Worm (Caenorhabditis elegans) whole organism, young adult: ENCODE data around the gene F12A10.1.

ENCODE experiments used
- F23B12.7 ChIP-seq: sonication (generic microtip); optimal IDR thresholded peaks from 2 replicates; lab custom pipeline; 2017; ENCODE audit warnings: missing genetic modification characterization, mild to moderate bottlenecking, missing compliant biosample characterization, antibody characterized with exemption, moderate library complexity; ENCODE audit not compliant: insufficient read depth
- F33H1.4 ChIP-seq: fragments of 200-800 bp; sonication (Bioruptor generic); IDR thresholded peaks from 2 replicates; pipeline ENCODE4 v1.3.6; 2022; ENCODE audit warnings: missing genetic modification reagents, missing genetic modification characterization, missing compliant biosample characterization
- F39B2.1 ChIP-seq: fragments of 200-800 bp; sonication (Bioruptor generic); IDR thresholded peaks from 2 replicates; pipeline ENCODE4 v1.3.6; 2022; ENCODE audit warnings: missing genetic modification reagents, missing genetic modification characterization, missing compliant biosample characterization
- F49E8.2 ChIP-seq: sonication (generic microtip); optimal IDR thresholded peaks from 3 replicates; lab custom pipeline; 2017; ENCODE audit warnings: missing genetic modification characterization, mild to moderate bottlenecking, missing compliant biosample characterization, antibody characterized with exemption, moderate library complexity; ENCODE audit not compliant: insufficient read depth
- F57A8.1 ChIP-seq: fragments of 200-800 bp; sonication (Bioruptor generic); optimal IDR thresholded peaks from 2 replicates; lab custom pipeline; 2018; ENCODE audit warnings: mild to moderate bottlenecking, missing genetic modification characterization, moderate library complexity, missing compliant biosample characterization
- K11D2.4 ChIP-seq: fragments of 200-800 bp; sonication (Bioruptor generic); IDR thresholded peaks from 2 replicates; pipeline ENCODE4 v1.3.6; 2022; ENCODE audit warnings: missing genetic modification reagents, missing genetic modification characterization, missing compliant biosample characterization
- K12H6.12 ChIP-seq: fragments of 200-800 bp; sonication (Bioruptor generic); optimal IDR thresholded peaks from 2 replicates; lab custom pipeline; 2018; ENCODE audit warnings: mild to moderate bottlenecking, missing genetic modification characterization, missing compliant biosample characterization
- T26A5.8 ChIP-seq: sonication (generic microtip); optimal IDR thresholded peaks from 2 replicates; lab custom pipeline; 2016; ENCODE audit warnings: missing genetic modification characterization, missing compliant biosample characterization
- ZK185.1 ChIP-seq: sonication (generic microtip); optimal IDR thresholded peaks from 2 replicates; lab custom pipeline; 2016; ENCODE audit warnings: mild to moderate bottlenecking, missing genetic modification characterization, missing compliant biosample characterization; ENCODE audit not compliant: poor library complexity, severe bottlenecking
- attf-3 ChIP-seq: fragments of 200-800 bp; sonication (Bioruptor generic); conservative IDR thresholded peaks from 2 replicates; pipeline ENCODE4 v1.3.6; 2022; ENCODE audit warnings: missing genetic modification reagents, missing genetic modification characterization, missing compliant biosample characterization
- attf-5 ChIP-seq: fragments of 200-800 bp; sonication (Bioruptor generic); optimal IDR thresholded peaks from 2 replicates; lab custom pipeline; 2018; ENCODE audit warnings: mild to moderate bottlenecking, missing genetic modification characterization, missing compliant biosample characterization
- attf-6 ChIP-seq: fragments of 200-800 bp; sonication (Bioruptor generic); IDR thresholded peaks from 2 replicates; pipeline ENCODE4 v1.3.6; 2022; ENCODE audit warnings: missing genetic modification reagents, missing genetic modification characterization, missing compliant biosample characterization
- bed-1 ChIP-seq: fragments of 200-800 bp; sonication (Bioruptor generic); IDR thresholded peaks from 2 replicates; pipeline ENCODE4 v1.3.6; 2022; ENCODE audit warnings: missing genetic modification reagents, missing genetic modification characterization, missing compliant biosample characterization
- ccch-3 ChIP-seq: fragments of 200-800 bp; sonication (Bioruptor generic); optimal IDR thresholded peaks from 2 replicates; lab custom pipeline; 2018; ENCODE audit warnings: mild to moderate bottlenecking, missing genetic modification characterization, missing compliant biosample characterization
- ceh-27 ChIP-seq: fragments of 200-800 bp; sonication (Bioruptor generic); optimal IDR thresholded peaks from 2 replicates; lab custom pipeline; 2018; ENCODE audit warnings: mild to moderate bottlenecking, missing genetic modification characterization, moderate library complexity, missing compliant biosample characterization
- egl-18 ChIP-seq: fragments of 200-800 bp; sonication (Bioruptor generic); IDR thresholded peaks from 2 replicates; pipeline ENCODE4 v1.3.6; 2022; ENCODE audit warnings: missing genetic modification reagents, missing genetic modification characterization, missing compliant biosample characterization
- ekl-4 ChIP-seq: fragments of 200-800 bp; sonication (Bioruptor generic); IDR thresholded peaks from 2 replicates; pipeline ENCODE4 v1.3.6; 2022; ENCODE audit warnings: missing genetic modification reagents, missing genetic modification characterization, missing compliant biosample characterization
- him-1 ChIP-seq: sonication (generic microtip); optimal IDR thresholded peaks from 2 replicates; lab custom pipeline; 2016; ENCODE audit warnings: missing genotype, missing genetic modification reagents, missing genetic modification characterization, missing compliant biosample characterization
- hlh-12 ChIP-seq: sonication (generic microtip); optimal IDR thresholded peaks from 2 replicates; lab custom pipeline; 2016; ENCODE audit warnings: missing genetic modification characterization, missing compliant biosample characterization
- hmg-1.2 ChIP-seq: fragments of 200-800 bp; sonication (Bioruptor generic); IDR thresholded peaks from 2 replicates; pipeline ENCODE4 v1.3.6; 2022; ENCODE audit warnings: missing genetic modification reagents, missing genetic modification characterization, missing compliant biosample characterization
- lin-35 ChIP-seq, 3 experiments: fragments of 150-350 bp in 2 of 3; sonication (generic microtip) in 1 of 3; optimal IDR thresholded peaks; 2 replicates each; lab custom pipeline; 2014 to 2018; ENCODE audit warnings: missing biosample characterization in 3 of 3, missing genetic modification characterization in 3 of 3, missing genetic modification reagents in 3 of 3
- lin-40 ChIP-seq: sonication (generic microtip); optimal IDR thresholded peaks from 2 replicates; lab custom pipeline; 2016; ENCODE audit warnings: missing genetic modification characterization, mild to moderate bottlenecking, missing compliant biosample characterization, missing genotype, missing genetic modification reagents
- lin-54 ChIP-seq: fragments of 200-800 bp; sonication (Bioruptor generic); optimal IDR thresholded peaks from 2 replicates; lab custom pipeline; 2018; ENCODE audit warnings: mild to moderate bottlenecking, missing genetic modification characterization, missing compliant biosample characterization
- lsl-1 ChIP-seq: fragments of 200-800 bp; sonication (Bioruptor generic); optimal IDR thresholded peaks from 2 replicates; lab custom pipeline; 2018; ENCODE audit warnings: mild to moderate bottlenecking, missing genetic modification characterization, moderate library complexity, missing compliant biosample characterization
- lsy-27 ChIP-seq: sonication (generic microtip); optimal IDR thresholded peaks from 2 replicates; lab custom pipeline; 2017; ENCODE audit warnings: missing genetic modification characterization, mild to moderate bottlenecking, missing compliant biosample characterization, antibody characterized with exemption, missing genotype, borderline replicate concordance; ENCODE audit not compliant: insufficient read depth
- madf-10 ChIP-seq: sonication (generic microtip); optimal IDR thresholded peaks from 2 replicates; lab custom pipeline; 2016; ENCODE audit warnings: mild to moderate bottlenecking, missing genetic modification characterization, missing compliant biosample characterization
- madf-8 ChIP-seq: fragments of 200-800 bp; sonication (Bioruptor generic); conservative IDR thresholded peaks from 2 replicates; pipeline ENCODE4 v1.3.6; 2022; ENCODE audit warnings: missing genetic modification reagents, missing genetic modification characterization, missing compliant biosample characterization
- mxl-1 ChIP-seq: sonication (generic microtip); optimal IDR thresholded peaks from 2 replicates; lab custom pipeline; 2016; ENCODE audit warnings: missing genetic modification characterization, missing compliant biosample characterization
- nfyb-1 ChIP-seq: fragments of 200-800 bp; sonication (Bioruptor generic); IDR thresholded peaks from 2 replicates; pipeline ENCODE4 v1.3.6; 2022; ENCODE audit warnings: missing genetic modification reagents, missing genetic modification characterization, missing compliant biosample characterization
- nhr-80 ChIP-seq: sonication (generic microtip); optimal IDR thresholded peaks from 2 replicates; lab custom pipeline; 2016; ENCODE audit warnings: missing genetic modification characterization, missing compliant biosample characterization
- rpc-1 ChIP-seq, 2 experiments: fragments of 150-350 bp in 1 of 2; sonication (generic microtip) in 1 of 2; optimal IDR thresholded peaks; 2 replicates each; lab custom pipeline; 2014 to 2018; ENCODE audit warnings: missing biosample characterization in 1 of 2, missing genetic modification characterization in 1 of 2, missing genetic modification reagents in 1 of 2, missing genotype in 1 of 2
- snpc-3.4 ChIP-seq: sonication (generic microtip); optimal IDR thresholded peaks from 2 replicates; lab custom pipeline; 2017; ENCODE audit warnings: missing genetic modification characterization, mild to moderate bottlenecking, missing compliant biosample characterization, antibody characterized with exemption, moderate library complexity, missing genotype, missing genetic modification reagents
- snpc-4 ChIP-seq, 5 experiments: fragments of 150-350 bp in 1 of 5; sonication (generic microtip) in 4 of 5; optimal IDR thresholded peaks; 2 replicates each; lab custom pipeline; 2014 to 2018; ENCODE audit warnings: missing genetic modification characterization in 5 of 5, missing biosample characterization in 3 of 5, antibody characterized with exemption in 2 of 5, mild to moderate bottlenecking in 2 of 5, missing compliant biosample characterization in 2 of 5, missing genotype in 2 of 5, moderate library complexity in 2 of 5, missing genetic modification reagents in 1 of 5
- sptf-2 ChIP-seq: fragments of 200-800 bp; sonication (Bioruptor generic); optimal IDR thresholded peaks from 2 replicates; lab custom pipeline; 2018; ENCODE audit warnings: mild to moderate bottlenecking, missing genetic modification characterization, missing compliant biosample characterization
- unc-130 ChIP-seq: sonication (generic microtip); optimal IDR thresholded peaks from 2 replicates; lab custom pipeline; 2016; ENCODE audit warnings: missing genetic modification reagents, missing genetic modification characterization, missing compliant biosample characterization
- xnd-1 ChIP-seq: sonication (generic microtip); optimal IDR thresholded peaks from 2 replicates; lab custom pipeline; 2016; ENCODE audit warnings: missing genotype, missing genetic modification reagents, missing genetic modification characterization, missing compliant biosample characterization
- ztf-25 ChIP-seq: fragments of 200-800 bp; sonication (Bioruptor generic); IDR thresholded peaks from 2 replicates; pipeline ENCODE4 v1.3.6; 2022; ENCODE audit warnings: missing genetic modification reagents, missing genetic modification characterization, missing compliant biosample characterization

The F12A10.1 gene

DNA sequence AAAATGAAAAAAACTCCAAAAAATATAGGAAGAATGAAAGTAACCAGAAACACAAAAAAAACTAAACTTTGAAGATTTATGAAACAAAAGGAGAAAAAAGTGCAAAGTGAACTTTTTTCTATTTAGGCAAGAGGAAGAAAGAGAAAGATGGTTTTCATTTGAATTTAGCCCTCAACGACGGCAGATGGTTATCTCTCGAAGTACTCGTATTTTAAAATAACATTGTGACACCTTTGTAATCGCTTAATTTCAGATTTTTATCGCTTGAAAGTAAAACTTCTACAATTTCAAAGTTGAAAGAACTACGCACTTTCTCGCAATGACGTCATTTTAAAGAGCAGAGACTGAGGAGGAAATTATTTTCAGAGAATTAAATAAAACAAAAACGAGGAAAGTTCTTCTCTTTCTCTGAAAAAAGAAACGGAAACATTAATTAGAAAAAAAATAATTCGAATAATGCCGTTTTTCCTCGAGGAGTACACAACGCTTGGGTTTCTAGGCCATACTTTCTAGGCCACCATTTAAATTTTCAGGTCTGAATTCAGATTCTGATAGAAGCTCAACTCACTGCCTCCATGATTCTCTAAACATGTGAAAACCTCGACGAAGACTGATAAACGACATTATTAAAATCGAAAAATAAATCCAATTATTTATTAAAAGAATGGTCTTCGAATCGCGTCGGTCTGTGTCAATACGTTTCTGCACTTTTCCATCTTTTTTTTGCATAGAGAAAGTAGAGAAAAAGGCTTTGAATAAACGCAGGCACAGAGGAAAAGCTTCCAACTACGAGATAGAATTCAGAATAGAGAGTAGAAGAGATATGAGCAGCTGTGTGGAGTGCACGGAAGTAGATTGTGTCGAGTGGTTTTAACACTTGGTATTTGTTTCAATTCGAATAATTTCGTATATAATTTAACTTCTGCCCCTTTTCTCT lies 15.3 kb downstream of the F12A10.1 start (continued):
- peak; percentile 42 for TF ChIP-seq F33H1.4 (GFP tag; lab: Robert Waterston, UW)
- TF ChIP-seq madf-10: no peak
- TF ChIP-seq attf-3 (GFP tag; lab: Robert Waterston, UW): no peak
- TF ChIP-seq rpc-1 (optimal IDR thresholded peaks at IDR 0.05; lab: Kevin White, UChicago): no peak
- no peak for TF ChIP-seq rpc-1 (tag; optimal IDR thresholded peaks at IDR 0.05; lab: Kevin White, UChicago)
- peak; percentile 76 for TF ChIP-seq xnd-1 (tag; lab: Kevin White, UChicago)
- TF ChIP-seq ZK185.1 (tag; lab: Kevin White, UChicago): peak; percentile 65
- no peak for TF ChIP-seq sptf-2 (GFP tag; lab: Kevin White, UChicago)
- no peak for TF ChIP-seq ztf-25 (GFP tag; lab: Robert Waterston, UW)
- no peak for TF ChIP-seq ekl-4 (GFP tag; lab: Robert Waterston, UW)
- no peak for TF ChIP-seq hmg-1.2 (GFP tag; lab: Robert Waterston, UW)
- TF ChIP-seq hlh-12 (tag; lab: Kevin White, UChicago): no peak
- TF ChIP-seq lsl-1: peak; percentile 45
- TF ChIP-seq ccch-3 (GFP tag; lab: Kevin White, UChicago): no peak
- TF ChIP-seq T26A5.8 (tag; lab: Kevin White, UChicago): no peak
- no peak for TF ChIP-seq snpc-3.4 (tag; lab: Kevin White, UChicago)
- no peak for TF ChIP-seq nhr-80
- TF ChIP-seq K11D2.4 (GFP tag; lab: Robert Waterston, UW): no peak
- no peak for TF ChIP-seq bed-1
- TF ChIP-seq F49E8.2: no peak
- no peak for TF ChIP-seq ceh-27 (GFP tag; lab: Kevin White, UChicago)
- TF ChIP-seq lsy-27 (tag; lab: Kevin White, UChicago): no peak
- peak; percentile 88 for TF ChIP-seq madf-8 (GFP tag; lab: Robert Waterston, UW)
- peak; percentile 4 for TF ChIP-seq lin-54 (GFP tag; lab: Kevin White, UChicago)
- TF ChIP-seq him-1 (tag; lab: Kevin White, UChicago): peak; percentile 50
- TF ChIP-seq unc-130 (GFP tag; lab: Kevin White, UChicago): peak; percentile 57
- TF ChIP-seq lin-35 (GFP tag; optimal IDR thresholded peaks at IDR 0.05; lab: Kevin White, UChicago): peak in 1 of 3 experiments; percentile 13
- no peak for TF ChIP-seq lin-40
- TF ChIP-seq K12H6.12 (tag; lab: Kevin White, UChicago): peak; percentile 7
- TF ChIP-seq attf-5 (GFP tag; lab: Kevin White, UChicago): peak; percentile 1
- TF ChIP-seq F23B12.7: no peak
- no peak for TF ChIP-seq snpc-4 (GFP tag; optimal IDR thresholded peaks at IDR 0.05; lab: Kevin White, UChicago)
- peak in 1 of 4 experiments; percentile 13 for TF ChIP-seq snpc-4 (tag; optimal IDR thresholded peaks at IDR 0.05; lab: Kevin White, UChicago)
- no peak for TF ChIP-seq F39B2.1 (GFP tag; lab: Robert Waterston, UW)
- no peak for TF ChIP-seq egl-18 (GFP tag; lab: Robert Waterston, UW)
- no peak for TF ChIP-seq mxl-1
- TF ChIP-seq attf-6 (GFP tag; lab: Robert Waterston, UW): no peak
- no peak for TF ChIP-seq nfyb-1 (GFP tag; lab: Robert Waterston, UW)
- TF ChIP-seq F57A8.1 (GFP tag; lab: Kevin White, UChicago): no peak
